Worm (Caenorhabditis elegans): Measurements from ENCODE around the gene srbc-41.

The srbc-41 gene

ce11 chrV:1614726-1615125 lies at the start of gene srbc-41:
Gene srbc-41 (minus strand): TSS chrV:1614826.
- TF ChIP-seq sea-1 (GFP tag; conservative IDR thresholded peaks at IDR 0.05) (no peak), ets-7 (tag; optimal IDR thresholded peaks at IDR 0.05) (no peak), ceh-13 (GFP tag; optimal IDR thresholded peaks at IDR 0.05) (no peak), flt-1 (GFP tag; IDR thresholded peaks at IDR 0.05) (no peak), hmg-4 (GFP tag; optimal IDR thresholded peaks at IDR 0.05) (no peak), tbx-37 (GFP tag; conservative IDR thresholded peaks at IDR 0.05) (no peak), hmbx-1 (tag; optimal IDR thresholded peaks at IDR 0.05) (no peak), F13C5.2 (tag; optimal IDR thresholded peaks at IDR 0.05) (no peak), hnd-1 (tag; optimal IDR thresholded peaks at IDR 0.05) (no peak), scrt-1 (GFP tag; IDR thresholded peaks at IDR 0.05) (no peak), tra-4 (tag; optimal IDR thresholded peaks at IDR 0.05) (no peak)

ce11 chrV:1662270-1662669 lies 47.6 kb upstream of the srbc-41 start, which contains the start of gene irld-40:
Gene irld-40 (plus strand): TSS chrV:1662570.
- TF ChIP-seq aly-1 (tag; optimal IDR thresholded peaks at IDR 0.05) (no peak), hnd-1 (tag; optimal IDR thresholded peaks at IDR 0.05) (no peak), tra-4 (tag; optimal IDR thresholded peaks at IDR 0.05) (no peak), sea-1 (GFP tag; conservative IDR thresholded peaks at IDR 0.05) (no peak), ceh-13 (GFP tag; optimal IDR thresholded peaks at IDR 0.05) (no peak), F13C5.2 (tag; optimal IDR thresholded peaks at IDR 0.05) (no peak), hmbx-1 (tag; optimal IDR thresholded peaks at IDR 0.05) (no peak), tbx-37 (GFP tag; conservative IDR thresholded peaks at IDR 0.05) (no peak), ets-7 (tag; optimal IDR thresholded peaks at IDR 0.05) (no peak), hmg-4 (GFP tag; optimal IDR thresholded peaks at IDR 0.05) (no peak), flt-1 (GFP tag; IDR thresholded peaks at IDR 0.05) (no peak), scrt-1 (GFP tag; IDR thresholded peaks at IDR 0.05) (no peak)

- TF ChIP-seq ama-1 (optimal IDR thresholded peaks at IDR 0.05) (no peak), tra-4 (tag; optimal IDR thresholded peaks at IDR 0.05) (no peak), aly-1 (tag; optimal IDR thresholded peaks at IDR 0.05) (no peak), ceh-13 (GFP tag; optimal IDR thresholded peaks at IDR 0.05) (no peak), tbx-11 (GFP tag; IDR thresholded peaks at IDR 0.05) (no peak), hnd-1 (tag; optimal IDR thresholded peaks at IDR 0.05) (no peak), hmbx-1 (tag; optimal IDR thresholded peaks at IDR 0.05) (no peak), ets-7 (tag; optimal IDR thresholded peaks at IDR 0.05) (no peak), hmg-4 (GFP tag; optimal IDR thresholded peaks at IDR 0.05) (no peak), sea-1 (GFP tag; conservative IDR thresholded peaks at IDR 0.05) (no peak), B0310.2 (tag; optimal IDR thresholded peaks at IDR 0.05) (no peak), F13C5.2 (tag; optimal IDR thresholded peaks at IDR 0.05) (no peak), pes-1 (GFP tag; IDR thresholded peaks at IDR 0.05) (no peak), tbx-37 (GFP tag; conservative IDR thresholded peaks at IDR 0.05) (no peak), scrt-1 (GFP tag; IDR thresholded peaks at IDR 0.05) (no peak), flt-1 (GFP tag; IDR thresholded peaks at IDR 0.05) (no peak), ceh-36 (tag; optimal IDR thresholded peaks at IDR 0.05) (no peak)
Observed at ce11 chrV:1654845-1655244, 40.2 kb upstream of the srbc-41 start, which contains the start of gene irld-11. Gene irld-11 (plus strand): TSS chrV:1655145.

- TF ChIP-seq ama-1 (optimal IDR thresholded peaks at IDR 0.05) (no peak), ets-7 (tag; optimal IDR thresholded peaks at IDR 0.05) (no peak), hmbx-1 (tag; optimal IDR thresholded peaks at IDR 0.05) (no peak), F13C5.2 (tag; optimal IDR thresholded peaks at IDR 0.05) (no peak), ceh-13 (GFP tag; optimal IDR thresholded peaks at IDR 0.05) (no peak), pes-1 (GFP tag; IDR thresholded peaks at IDR 0.05) (no peak), tbx-37 (GFP tag; conservative IDR thresholded peaks at IDR 0.05) (no peak), scrt-1 (GFP tag; IDR thresholded peaks at IDR 0.05) (no peak), aly-1 (tag; optimal IDR thresholded peaks at IDR 0.05) (no peak), hmg-4 (GFP tag; optimal IDR thresholded peaks at IDR 0.05) (no peak), flt-1 (GFP tag; IDR thresholded peaks at IDR 0.05) (no peak), B0310.2 (tag; optimal IDR thresholded peaks at IDR 0.05) (no peak), tbx-11 (GFP tag; IDR thresholded peaks at IDR 0.05) (no peak), tra-4 (tag; optimal IDR thresholded peaks at IDR 0.05) (no peak)
Observed at ce11 chrV:1651045-1651444, 36.4 kb upstream of the srbc-41 start, which contains the start of gene irld-44. Gene irld-44 (plus strand): TSS chrV:1651345.

- no peak for TF ChIP-seq flt-1 (GFP tag; IDR thresholded peaks at IDR 0.05)
Observed at ce11 chrV:1648000-1648399, 33.4 kb upstream of the srbc-41 start, which contains the start of gene irld-45. Gene irld-45 (plus strand): TSS chrV:1648300.

ce11 chrV:1643886-1644285 lies 29.3 kb upstream of the srbc-41 start, which contains the start of gene alh-2:
Gene alh-2 (plus strand): TSS chrV:1644169.
- TF ChIP-seq aly-1 (tag; optimal IDR thresholded peaks at IDR 0.05) (no peak), F13C5.2 (tag; optimal IDR thresholded peaks at IDR 0.05) (no peak), tra-4 (tag; optimal IDR thresholded peaks at IDR 0.05) (no peak), pes-1 (GFP tag; IDR thresholded peaks at IDR 0.05) (no peak), hmbx-1 (tag; optimal IDR thresholded peaks at IDR 0.05) (no peak), flt-1 (GFP tag; IDR thresholded peaks at IDR 0.05) (no peak), B0310.2 (tag; optimal IDR thresholded peaks at IDR 0.05) (no peak), sea-1 (GFP tag; conservative IDR thresholded peaks at IDR 0.05) (no peak), tbx-37 (GFP tag; conservative IDR thresholded peaks at IDR 0.05) (no peak), ama-1 (optimal IDR thresholded peaks at IDR 0.05) (no peak), tbx-11 (GFP tag; IDR thresholded peaks at IDR 0.05) (no peak), scrt-1 (GFP tag; IDR thresholded peaks at IDR 0.05) (no peak), ceh-13 (GFP tag; optimal IDR thresholded peaks at IDR 0.05) (no peak), ceh-36 (tag; optimal IDR thresholded peaks at IDR 0.05) (no peak), hmg-4 (GFP tag; optimal IDR thresholded peaks at IDR 0.05) (no peak), ets-7 (tag; optimal IDR thresholded peaks at IDR 0.05) (no peak), hnd-1 (tag; optimal IDR thresholded peaks at IDR 0.05) (no peak)

- no peak for TF ChIP-seq ceh-36 (tag; optimal IDR thresholded peaks at IDR 0.05)
- no peak for TF ChIP-seq aly-1 (tag; optimal IDR thresholded peaks at IDR 0.05)
- TF ChIP-seq tbx-37 (GFP tag; conservative IDR thresholded peaks at IDR 0.05): no peak
- no peak for TF ChIP-seq hmbx-1 (tag; optimal IDR thresholded peaks at IDR 0.05)
- TF ChIP-seq sea-1 (GFP tag; conservative IDR thresholded peaks at IDR 0.05): no peak
- TF ChIP-seq hnd-1 (tag; optimal IDR thresholded peaks at IDR 0.05): no peak
Observed at ce11 chrV:1642768-1643167, 28.1 kb upstream of the srbc-41 start.

All from whole organism, early embryonic.